Fruit fly (Drosophila melanogaster) whole organism, embryonic: ENCODE measurements around the gene CG5096.
A peak's percentile ranks its signal among the peaks of the same experiment; 100 is the strongest.

Experiments
- Atf3 ChIP-seq: fragments of 200-800 bp; sonication (Bioruptor generic); optimal IDR thresholded peaks from 3 replicates; lab custom pipeline; 2016; ENCODE audit warnings: missing biosample characterization, missing genetic modification characterization
- BEAF-32 ChIP-seq: fragments of 200-800 bp; sonication (Bioruptor generic); optimal IDR thresholded peaks from 3 replicates; lab custom pipeline; 2017; ENCODE audit warnings: missing biosample characterization, missing genetic modification characterization, mild to moderate bottlenecking, moderate library complexity, missing genetic modification reagents
- BtbVII ChIP-seq: fragments of 200-800 bp; sonication (Bioruptor generic); optimal IDR thresholded peaks from 3 replicates; lab custom pipeline; 2017; ENCODE audit warnings: missing biosample characterization, mild to moderate bottlenecking, missing genetic modification characterization
- CG10267 ChIP-seq: fragments of 200-800 bp; sonication (Bioruptor generic); optimal IDR thresholded peaks from 2 replicates; lab custom pipeline; 2018; ENCODE audit warnings: missing biosample characterization, mild to moderate bottlenecking, missing genetic modification characterization, moderate library complexity
- CG11696 ChIP-seq: fragments of 200-800 bp; sonication (Bioruptor generic); IDR thresholded peaks from 2 replicates; pipeline ENCODE4 v1.3.6; 2022; ENCODE audit warnings: missing biosample characterization, missing genetic modification characterization
- CG12236 ChIP-seq: fragments of 200-800 bp; sonication (Bioruptor generic); optimal IDR thresholded peaks from 2 replicates; lab custom pipeline; 2016; ENCODE audit warnings: missing biosample characterization, missing genetic modification characterization
- CG12299 ChIP-seq: fragments of 200-800 bp; sonication (Bioruptor generic); optimal IDR thresholded peaks from 2 replicates; lab custom pipeline; 2018; ENCODE audit warnings: missing biosample characterization, mild to moderate bottlenecking, missing genetic modification characterization
- CG13287 ChIP-seq: fragments of 200-800 bp; sonication (Bioruptor generic); IDR thresholded peaks from 2 replicates; pipeline ENCODE4 v1.3.6; 2022; ENCODE audit warnings: missing biosample characterization, missing genetic modification characterization; ENCODE audit not compliant: partially characterized antibody
- CG14860 ChIP-seq: fragments of 200-800 bp; sonication (Bioruptor generic); IDR thresholded peaks from 3 replicates; pipeline ENCODE4 v1.3.6; 2022; ENCODE audit warnings: missing biosample characterization, missing genetic modification characterization; ENCODE audit not compliant: partially characterized antibody
- CG17328 ChIP-seq: fragments of 200-800 bp; sonication (Bioruptor generic); IDR thresholded peaks from 2 replicates; pipeline ENCODE4 v1.3.6; 2022; ENCODE audit warnings: missing biosample characterization, missing genetic modification characterization
- CG17829 ChIP-seq: fragments of 200-800 bp; optimal IDR thresholded peaks from 2 replicates; lab custom pipeline; 2019; ENCODE audit warnings: missing biosample characterization, mild to moderate bottlenecking, missing genetic modification characterization, moderate library complexity
- CG34224 ChIP-seq: fragments of 200-800 bp; sonication (Bioruptor generic); IDR thresholded peaks from 3 replicates; pipeline ENCODE4 v1.3.6; 2022; ENCODE audit warnings: missing biosample characterization, missing genetic modification characterization; ENCODE audit not compliant: partially characterized antibody
- CG3726 ChIP-seq: fragments of 200-800 bp; sonication (Bioruptor generic); IDR thresholded peaks from 3 replicates; pipeline ENCODE4, ENCODE4 v1.3.6; 2022; ENCODE audit warnings: missing biosample characterization, missing genetic modification characterization
- CG4282 ChIP-seq: fragments of 200-800 bp; sonication (Bioruptor generic); optimal IDR thresholded peaks from 2 replicates; lab custom pipeline; 2016; ENCODE audit warnings: missing biosample characterization, missing genetic modification characterization
- CG4328 ChIP-seq: fragments of 200-800 bp; sonication (Bioruptor generic); optimal IDR thresholded peaks from 3 replicates; lab custom pipeline; 2017; ENCODE audit warnings: missing biosample characterization, missing genetic modification reagents, missing genetic modification characterization
- CG4404 ChIP-seq: fragments of 200-800 bp; sonication (Bioruptor generic); IDR thresholded peaks from 2 replicates; pipeline ENCODE4 v1.3.6; 2022; ENCODE audit warnings: missing biosample characterization, missing genetic modification characterization
- CG5953 ChIP-seq: fragments of 200-800 bp; sonication (Bioruptor generic); IDR thresholded peaks from 2 replicates; pipeline ENCODE4 v1.3.6; 2022; ENCODE audit warnings: missing biosample characterization, missing genetic modification characterization
- CG7963 ChIP-seq: fragments of 200-800 bp; sonication (Bioruptor generic); IDR thresholded peaks from 3 replicates; pipeline ENCODE4 v1.3.6; 2022; ENCODE audit warnings: missing biosample characterization, missing genetic modification characterization; ENCODE audit not compliant: partially characterized antibody
- CG9727 ChIP-seq: fragments of 200-800 bp; sonication (Bioruptor generic); optimal IDR thresholded peaks from 3 replicates; lab custom pipeline; 2017; ENCODE audit warnings: missing biosample characterization, mild to moderate bottlenecking, missing genetic modification characterization
- Chrac-16 ChIP-seq: fragments of 200-800 bp; sonication (Bioruptor generic); optimal IDR thresholded peaks from 3 replicates; lab custom pipeline; 2016; ENCODE audit warnings: missing biosample characterization, missing genetic modification characterization
- Dad ChIP-seq: fragments of 200-800 bp; sonication (Bioruptor generic); optimal IDR thresholded peaks from 3 replicates; lab custom pipeline; 2016; ENCODE audit warnings: missing biosample characterization, missing genetic modification characterization
- Doc3 ChIP-seq: fragments of 200-800 bp; sonication (Bioruptor generic); IDR thresholded peaks from 3 replicates; pipeline ENCODE4 v1.3.6; 2022; ENCODE audit warnings: missing biosample characterization, missing genetic modification characterization; ENCODE audit not compliant: partially characterized antibody
- HLH4C ChIP-seq: fragments of 200-800 bp; sonication (Bioruptor generic); IDR thresholded peaks from 3 replicates; pipeline ENCODE4 v1.3.6; 2022; ENCODE audit warnings: missing biosample characterization, missing genetic modification characterization; ENCODE audit not compliant: partially characterized antibody
- Kr ChIP-seq: fragments of 200-800 bp; sonication (Bioruptor generic); optimal IDR thresholded peaks from 2 replicates; lab custom pipeline; 2017; ENCODE audit warnings: missing biosample characterization, mild to moderate bottlenecking, missing genetic modification characterization
- Lpt ChIP-seq: fragments of >200 bp; optimal IDR thresholded peaks from 2 replicates; lab custom pipeline; 2018; ENCODE audit warnings: missing biosample characterization, missing genetic modification characterization
- MESR4 ChIP-seq: fragments of 200-800 bp; sonication (Bioruptor generic); optimal IDR thresholded peaks from 2 replicates; lab custom pipeline; 2018; ENCODE audit warnings: missing biosample characterization, mild to moderate bottlenecking, missing genetic modification characterization, moderate library complexity
- Meics ChIP-seq: fragments of 200-800 bp; sonication (Bioruptor generic); optimal IDR thresholded peaks from 2 replicates; lab custom pipeline; 2017; ENCODE audit warnings: missing biosample characterization, mild to moderate bottlenecking, missing genetic modification characterization
- NC2β ChIP-seq: fragments of 200-800 bp; sonication (Bioruptor generic); optimal IDR thresholded peaks from 2 replicates; lab custom pipeline; 2016; ENCODE audit warnings: missing biosample characterization, missing genetic modification characterization
- Six4 ChIP-seq: fragments of 200-800 bp; sonication (Bioruptor generic); optimal IDR thresholded peaks from 2 replicates; lab custom pipeline; 2016; ENCODE audit warnings: missing biosample characterization, missing genetic modification characterization
- Trl ChIP-seq, 3 experiments: fragments of >200 bp in 2 of 3; fragments of 200-800 bp in 1 of 3; sonication (Bioruptor generic) in 1 of 3; optimal IDR thresholded peaks; 2 replicates in 1 of 3; 3 replicates in 2 of 3; lab custom pipeline; 2016 to 2017; ENCODE audit warnings: missing biosample characterization in 1 of 3, missing genetic modification characterization in 1 of 3
- amos ChIP-seq: fragments of 200-800 bp; sonication (Bioruptor generic); IDR thresholded peaks from 2 replicates; pipeline ENCODE4 v1.3.6; 2022; ENCODE audit warnings: missing biosample characterization, missing genetic modification characterization; ENCODE audit not compliant: partially characterized antibody
- ato ChIP-seq: fragments of 200-800 bp; sonication (Bioruptor generic); IDR thresholded peaks from 2 replicates; pipeline ENCODE4 v1.3.6; 2022; ENCODE audit warnings: missing biosample characterization, missing genetic modification characterization; ENCODE audit not compliant: partially characterized antibody
- cg ChIP-seq: fragments of 200-800 bp; sonication (Bioruptor generic); optimal IDR thresholded peaks from 3 replicates; lab custom pipeline; 2019; ENCODE audit warnings: missing biosample characterization, mild to moderate bottlenecking, missing genetic modification characterization, moderate library complexity
- chm ChIP-seq: fragments of 200-800 bp; sonication (Bioruptor generic); IDR thresholded peaks from 2 replicates; pipeline ENCODE4 v1.3.6; 2022; ENCODE audit warnings: missing biosample characterization, missing genetic modification characterization
- chn ChIP-seq: fragments of 200-800 bp; sonication (Bioruptor generic); optimal IDR thresholded peaks from 2 replicates; lab custom pipeline; 2016; ENCODE audit warnings: missing biosample characterization, missing genetic modification characterization
- eve ChIP-seq, 2 experiments: fragments of >200 bp; optimal IDR thresholded peaks; 2 replicates each; lab custom pipeline; 2017; ENCODE audit warnings: missing biosample characterization in 2 of 2, missing genetic modification characterization in 2 of 2
- exex ChIP-seq: fragments of 200-800 bp; sonication (Bioruptor generic); optimal IDR thresholded peaks from 4 replicates; lab custom pipeline; 2018; ENCODE audit warnings: missing biosample characterization, mild to moderate bottlenecking, missing genetic modification characterization, moderate library complexity
- gro ChIP-seq: fragments of 200-800 bp; sonication (Bioruptor generic); optimal IDR thresholded peaks from 2 replicates; lab custom pipeline; 2016; ENCODE audit warnings: missing biosample characterization, missing genetic modification characterization
- gsb-n ChIP-seq: fragments of 200-800 bp; sonication (Bioruptor generic); optimal IDR thresholded peaks from 3 replicates; lab custom pipeline; 2018; ENCODE audit warnings: missing biosample characterization, mild to moderate bottlenecking, missing genetic modification characterization
- hb ChIP-seq: fragments of 200-800 bp; sonication (Bioruptor generic); IDR thresholded peaks from 3 replicates; pipeline ENCODE4 v1.3.6; 2022; ENCODE audit warnings: missing biosample characterization, missing genetic modification characterization; ENCODE audit not compliant: partially characterized antibody
- jing ChIP-seq: fragments of 200-800 bp; sonication (Bioruptor generic); optimal IDR thresholded peaks from 2 replicates; lab custom pipeline; 2018; ENCODE audit warnings: missing biosample characterization, mild to moderate bottlenecking, missing genetic modification characterization
- jumu ChIP-seq: fragments of 200-800 bp; sonication (Bioruptor generic); optimal IDR thresholded peaks from 3 replicates; lab custom pipeline; 2016; ENCODE audit warnings: missing biosample characterization, missing genetic modification characterization
- nerfin-2 ChIP-seq: fragments of 200-800 bp; sonication (Bioruptor generic); IDR thresholded peaks from 2 replicates; pipeline ENCODE4 v1.3.6; 2022; ENCODE audit warnings: missing biosample characterization, missing genetic modification characterization; ENCODE audit not compliant: partially characterized antibody
- peb ChIP-seq: fragments of 200-800 bp; sonication (Bioruptor generic); IDR thresholded peaks from 2 replicates; pipeline ENCODE4 v1.3.6; 2022; ENCODE audit warnings: missing biosample characterization, missing genetic modification characterization
- pros ChIP-seq: fragments of 200-800 bp; sonication (Bioruptor generic); optimal IDR thresholded peaks from 3 replicates; lab custom pipeline; 2019; ENCODE audit warnings: missing biosample characterization, mild to moderate bottlenecking, missing genetic modification characterization, moderate library complexity
- salm ChIP-seq: fragments of 200-800 bp; sonication (Bioruptor generic); optimal IDR thresholded peaks from 2 replicates; lab custom pipeline; 2018; ENCODE audit warnings: missing biosample characterization, mild to moderate bottlenecking, missing genetic modification characterization
- slou ChIP-seq: fragments of 200-800 bp; sonication (Bioruptor generic); optimal IDR thresholded peaks from 3 replicates; lab custom pipeline; 2016; ENCODE audit warnings: missing biosample characterization, missing genetic modification characterization
- sna ChIP-seq: fragments of 200-800 bp; sonication (Bioruptor generic); IDR thresholded peaks from 2 replicates; pipeline ENCODE4 v1.3.6; 2022; ENCODE audit warnings: missing biosample characterization, missing genetic modification characterization; ENCODE audit not compliant: partially characterized antibody
- ttk ChIP-seq: fragments of 200-800 bp; sonication (Bioruptor generic); IDR thresholded peaks from 2 replicates; pipeline ENCODE4 v2.1.2; 2022; ENCODE audit warnings: missing biosample characterization, missing genetic modification characterization

The CG5096 gene

dm6 chr2L:10425599-10425998 lies 43.5 kb downstream of the CG5096 start (continued):
- 0 out of 2 replicates have a peak, but pooled peaks have one; percentile 13 for TF ChIP-seq CG4404 (GFP tag; lab: Robert Waterston, UW)
- 0 out of 3 replicates have a peak, but pooled peaks have one; percentile 16 for TF ChIP-seq CG3726 (GFP tag; lab: Robert Waterston, UW)
- no peak for TF ChIP-seq gro (GFP tag; lab: Kevin White, UChicago)
- TF ChIP-seq eve (GFP tag; optimal IDR thresholded peaks at IDR 0.05; lab: Kevin White, UChicago) = no peak
- TF ChIP-seq CG13287 (GFP tag; lab: Robert Waterston, UW) = no peak
- TF ChIP-seq Kr (GFP tag; lab: Kevin White, UChicago) = no peak
- no peak for TF ChIP-seq salm (tag; lab: Kevin White, UChicago)
- TF ChIP-seq slou (GFP tag; lab: Kevin White, UChicago) = no peak
- 0 out of 2 replicates have a peak, but pooled peaks have one; percentile 16 for TF ChIP-seq amos (GFP tag; lab: Robert Waterston, UW)
- no peak for TF ChIP-seq Doc3
- 0 out of 2 replicates have a peak, but pooled peaks have one; percentile 12 for TF ChIP-seq CG5953 (GFP tag; lab: Robert Waterston, UW)
- no peak for TF ChIP-seq CG12299 (tag; lab: Kevin White, UChicago)
- TF ChIP-seq CG14860 (GFP tag; lab: Robert Waterston, UW) = no peak
- no peak for TF ChIP-seq Chrac-16
- no peak for TF ChIP-seq chm (GFP tag; lab: Robert Waterston, UW)
- no peak for TF ChIP-seq MESR4 (GFP tag; lab: Kevin White, UChicago)
- TF ChIP-seq nerfin-2 = no peak
- 0 out of 2 replicates have a peak, but pooled peaks have one; percentile 13 for TF ChIP-seq ato
- no peak for TF ChIP-seq CG17328 (GFP tag; lab: Robert Waterston, UW)
- TF ChIP-seq chn (GFP tag; lab: Kevin White, UChicago) = no peak
- no peak for TF ChIP-seq NC2β (GFP tag; lab: Kevin White, UChicago)
- no peak for TF ChIP-seq Meics
- TF ChIP-seq peb (GFP tag; lab: Robert Waterston, UW) = no peak
- TF ChIP-seq Six4 (GFP tag; lab: Kevin White, UChicago) = no peak

DNA sequence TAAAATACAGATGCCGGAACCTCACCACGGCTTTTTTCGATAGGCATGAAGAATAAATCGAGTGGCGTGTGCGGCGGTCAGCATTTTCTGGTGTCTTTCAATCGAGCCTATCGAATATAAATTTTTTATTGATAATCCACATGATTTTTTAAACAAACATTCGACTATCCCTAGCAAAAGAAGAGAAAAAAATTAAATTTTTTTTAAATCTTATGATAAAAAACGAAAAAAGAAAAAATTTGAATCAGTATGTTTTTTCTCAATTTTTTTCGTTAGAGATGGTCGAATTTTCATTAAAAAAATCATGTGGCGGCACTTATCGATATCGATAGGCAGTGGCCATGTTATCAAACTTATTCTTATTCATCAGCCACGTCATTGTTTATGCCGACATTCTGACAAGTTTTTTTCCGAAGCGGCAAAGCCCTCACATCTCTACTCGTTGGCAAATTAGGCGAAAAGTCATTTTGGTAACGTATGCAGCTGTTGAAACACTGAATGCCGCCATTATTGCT lies 44.5 kb downstream of the CG5096 start, which contains the start of the genes SmB and KdelR:
TSS of gene SmB (minus strand) at position 94 of the 515 bp plus-strand sequence.
TSS of gene KdelR (plus strand) at position 354 of the 515 bp plus-strand sequence.
- TF ChIP-seq CG10267 (tag; lab: Kevin White, UChicago) = peak; percentile 73
- peak; percentile 19 for TF ChIP-seq exex (tag; lab: Kevin White, UChicago)
- TF ChIP-seq Dad = peak; percentile 4
- TF ChIP-seq CG4328 (GFP tag; lab: Kevin White, UChicago) = no peak
- peak; percentile 42 for TF ChIP-seq CG9727 (GFP tag; lab: Kevin White, UChicago)
- no peak for TF ChIP-seq Lpt (GFP tag; lab: Kevin White, UChicago)
- peak; percentile 76 for TF ChIP-seq CG7963
- no peak for TF ChIP-seq CG4282
- TF ChIP-seq jumu (GFP tag; lab: Kevin White, UChicago) = peak; percentile 7
- peak; percentile 89 for TF ChIP-seq sna (GFP tag; lab: Robert Waterston, UW)
- no peak for TF ChIP-seq Trl (optimal IDR thresholded peaks at IDR 0.05; lab: Kevin White, UChicago)
- TF ChIP-seq Trl (GFP tag; optimal IDR thresholded peaks at IDR 0.05; lab: Kevin White, UChicago) = peak; percentile 24
- TF ChIP-seq Atf3 (GFP tag; lab: Kevin White, UChicago) = peak; percentile 31
- peak; percentile 69 for TF ChIP-seq BEAF-32
- TF ChIP-seq cg = no peak
- no peak for TF ChIP-seq pros
- peak; percentile 57 for TF ChIP-seq gsb-n (tag; lab: Kevin White, UChicago)
- no peak for TF ChIP-seq jing
- TF ChIP-seq CG12236 (GFP tag; lab: Kevin White, UChicago) = no peak
- no peak for TF ChIP-seq CG11696
- no peak for TF ChIP-seq ttk (GFP tag; lab: Robert Waterston, UW)
- TF ChIP-seq HLH4C = peak; percentile 96
- peak; percentile 83 for TF ChIP-seq CG34224 (GFP tag; lab: Robert Waterston, UW)
- TF ChIP-seq hb (GFP tag; lab: Robert Waterston, UW) = peak; percentile 90
- TF ChIP-seq BtbVII = peak; percentile 11
- peak; percentile 65 for TF ChIP-seq CG17829 (tag; lab: Kevin White, UChicago)
